Fruit fly (Drosophila melanogaster) whole organism, adult: ENCODE results near the gene RagA-B.

Experiments used
- CG11617 ChIP-seq: fragments of 200-800 bp; sonication (Bioruptor generic); optimal IDR thresholded peaks from 2 replicates; lab custom pipeline; 2017; ENCODE audit warnings: mild to moderate bottlenecking, missing biosample characterization, missing genetic modification reagents, missing genetic modification characterization
- CG12768 ChIP-seq: fragments of 200-800 bp; sonication (Bioruptor generic); optimal IDR thresholded peaks from 2 replicates; lab custom pipeline; 2017; ENCODE audit warnings: missing biosample characterization, missing genetic modification characterization, mild to moderate bottlenecking, moderate library complexity, missing genetic modification reagents
- CG14711 ChIP-seq: fragments of 200-800 bp; sonication (Bioruptor generic); optimal IDR thresholded peaks from 2 replicates; lab custom pipeline; 2018; ENCODE audit warnings: missing biosample characterization, mild to moderate bottlenecking, missing genetic modification characterization, moderate library complexity
- CG1620 ChIP-seq: fragments of 200-800 bp; sonication (Bioruptor generic); optimal IDR thresholded peaks from 2 replicates; lab custom pipeline; 2016; ENCODE audit warnings: missing biosample characterization, missing genetic modification characterization
- CG33017 ChIP-seq: fragments of 200-800 bp; sonication (Bioruptor generic); optimal IDR thresholded peaks from 2 replicates; lab custom pipeline; 2018; ENCODE audit warnings: missing biosample characterization, mild to moderate bottlenecking, missing genetic modification characterization, moderate library complexity
- CG7045 ChIP-seq: fragments of 200-800 bp; sonication (Bioruptor generic); optimal IDR thresholded peaks from 2 replicates; lab custom pipeline; 2017; ENCODE audit warnings: missing biosample characterization, mild to moderate bottlenecking, missing genetic modification characterization
- CG7101 ChIP-seq: fragments of 200-800 bp; sonication (Bioruptor generic); optimal IDR thresholded peaks from 2 replicates; lab custom pipeline; 2018; ENCODE audit warnings: missing biosample characterization, mild to moderate bottlenecking, missing genetic modification characterization, moderate library complexity
- Clk ChIP-seq: fragments of 200-800 bp; sonication (Bioruptor generic); optimal IDR thresholded peaks from 2 replicates; lab custom pipeline; 2017; ENCODE audit warnings: missing biosample characterization, missing genetic modification characterization
- Crg-1 ChIP-seq: fragments of 200-800 bp; sonication (Bioruptor generic); optimal IDR thresholded peaks from 2 replicates; lab custom pipeline; 2016; ENCODE audit warnings: missing biosample characterization, missing genetic modification characterization
- Hr96 ChIP-seq: fragments of 200-800 bp; sonication (Bioruptor generic); optimal IDR thresholded peaks from 2 replicates; lab custom pipeline; 2016; ENCODE audit warnings: missing biosample characterization, missing genetic modification characterization
- Mnt ChIP-seq: fragments of 200-800 bp; sonication (Bioruptor generic); optimal IDR thresholded peaks from 2 replicates; lab custom pipeline; 2016; ENCODE audit warnings: missing biosample characterization, mild to moderate bottlenecking, missing genetic modification characterization
- bab1 ChIP-seq: fragments of 200-800 bp; sonication (Bioruptor generic); optimal IDR thresholded peaks from 3 replicates; lab custom pipeline; 2019; ENCODE audit warnings: missing biosample characterization, mild to moderate bottlenecking, missing genetic modification characterization, moderate library complexity
- cic ChIP-seq: fragments of 200-800 bp; sonication (Bioruptor generic); optimal IDR thresholded peaks from 2 replicates; lab custom pipeline; 2017; ENCODE audit warnings: missing biosample characterization, mild to moderate bottlenecking, missing genetic modification characterization, moderate library complexity
- cnc ChIP-seq, 2 experiments: fragments of >200 bp; optimal IDR thresholded peaks; 2 replicates each; lab custom pipeline; 2017
- kay ChIP-seq: fragments of 200-800 bp; sonication (Bioruptor generic); peaks from one replicate; lab custom pipeline; 2016; ENCODE audit warnings: missing biosample characterization, missing genetic modification characterization, borderline replicate concordance
- ovo ChIP-seq: fragments of 200-800 bp; sonication (Bioruptor generic); optimal IDR thresholded peaks from 2 replicates; lab custom pipeline; 2016; ENCODE audit warnings: missing biosample characterization, missing genetic modification characterization
- pad ChIP-seq: fragments of 200-800 bp; sonication (Bioruptor generic); optimal IDR thresholded peaks from 3 replicates; lab custom pipeline; 2017; ENCODE audit warnings: missing biosample characterization, missing genetic modification characterization, mild to moderate bottlenecking, moderate library complexity, missing genetic modification reagents
- tj ChIP-seq: fragments of 200-800 bp; sonication (Bioruptor generic); optimal IDR thresholded peaks from 3 replicates; lab custom pipeline; 2017; ENCODE audit warnings: missing biosample characterization, mild to moderate bottlenecking, missing genetic modification characterization, moderate library complexity
- toe ChIP-seq: fragments of 200-800 bp; sonication (Bioruptor generic); optimal IDR thresholded peaks from 2 replicates; lab custom pipeline; 2016; ENCODE audit warnings: missing biosample characterization, missing genetic modification characterization

RagA-B gene

dm6 chr3R:8966598-8966997 is 17.5 kb downstream of the RagA-B start:
- TF ChIP-seq Mnt (GFP tag; lab: Kevin White, UChicago) (no peak), cic (GFP tag; lab: Kevin White, UChicago) (no peak), pad (GFP tag; lab: Kevin White, UChicago) (no peak), tj (GFP tag; lab: Kevin White, UChicago) (no peak), Crg-1 (no peak), CG33017 (tag; lab: Kevin White, UChicago) (no peak), CG11617 (no peak)

- TF ChIP-seq Hr96 (GFP tag; lab: Kevin White, UChicago) (no peak), CG11617 (no peak), tj (GFP tag; lab: Kevin White, UChicago) (no peak)
These were observed 18.6 kb downstream of the RagA-B start for dm6 chr3R:8965546-8965945.

dm6 chr3R:8963756-8964342 is 20.3 kb downstream of the RagA-B start:
- TF ChIP-seq cnc (optimal IDR thresholded peaks at IDR 0.05; lab: Kevin White, UChicago) (no peak), CG1620 (GFP tag; lab: Kevin White, UChicago) (no peak), toe (no peak), ovo (GFP tag; lab: Kevin White, UChicago) (no peak), Crg-1 (no peak), Clk (GFP tag; lab: Kevin White, UChicago) (no peak), CG7101 (no peak)

- TF ChIP-seq CG7101 (no peak), pad (GFP tag; lab: Kevin White, UChicago) (no peak), kay (GFP tag; lab: Kevin White, UChicago) (no peak), toe (no peak), Crg-1 (no peak), Hr96 (GFP tag; lab: Kevin White, UChicago) (no peak)
These were observed 21.0 kb downstream of the RagA-B start, which contains the start of gene ich for dm6 chr3R:8962860-8963755. Gene ich (minus strand): TSS chr3R:8963037.

dm6 chr3R:8960329-8960728 is 23.8 kb downstream of the RagA-B start:
- TF ChIP-seq CG7045 (no peak), bab1 (GFP tag; lab: Kevin White, UChicago) (no peak), CG33017 (tag; lab: Kevin White, UChicago) (no peak), Crg-1 (no peak), cnc (optimal IDR thresholded peaks at IDR 0.05; lab: Kevin White, UChicago) (no peak), Hr96 (GFP tag; lab: Kevin White, UChicago) (no peak), Mnt (GFP tag; lab: Kevin White, UChicago) (no peak), toe (no peak), pad (GFP tag; lab: Kevin White, UChicago) (no peak), CG11617 (no peak), tj (GFP tag; lab: Kevin White, UChicago) (no peak), ovo (GFP tag; lab: Kevin White, UChicago) (no peak), CG1620 (GFP tag; lab: Kevin White, UChicago) (no peak), Clk (GFP tag; lab: Kevin White, UChicago) (no peak)

- TF ChIP-seq kay (GFP tag; lab: Kevin White, UChicago) = no peak
- TF ChIP-seq Mnt (GFP tag; lab: Kevin White, UChicago) = no peak
- TF ChIP-seq cic (GFP tag; lab: Kevin White, UChicago) = no peak
- TF ChIP-seq CG11617 = no peak
- TF ChIP-seq cnc (optimal IDR thresholded peaks at IDR 0.05; lab: Kevin White, UChicago) = no peak
- no peak for TF ChIP-seq CG1620 (GFP tag; lab: Kevin White, UChicago)
- no peak for TF ChIP-seq Crg-1
- no peak for TF ChIP-seq toe
- no peak for TF ChIP-seq tj (GFP tag; lab: Kevin White, UChicago)
- no peak for TF ChIP-seq CG12768 (GFP tag; lab: Kevin White, UChicago)
- no peak for TF ChIP-seq Clk (GFP tag; lab: Kevin White, UChicago)
- no peak for TF ChIP-seq CG14711 (tag; lab: Kevin White, UChicago)
- no peak for TF ChIP-seq CG33017 (tag; lab: Kevin White, UChicago)
- TF ChIP-seq pad (GFP tag; lab: Kevin White, UChicago) = no peak
- TF ChIP-seq ovo (GFP tag; lab: Kevin White, UChicago) = no peak
These were observed 25.0 kb downstream of the RagA-B start for dm6 chr3R:8959153-8959552.

- TF ChIP-seq Clk (GFP tag; lab: Kevin White, UChicago) (no peak), Mnt (GFP tag; lab: Kevin White, UChicago) (no peak), cnc (optimal IDR thresholded peaks at IDR 0.05; lab: Kevin White, UChicago) (no peak), CG7101 (no peak), CG12768 (GFP tag; lab: Kevin White, UChicago) (no peak)
These were observed 25.8 kb downstream of the RagA-B start for dm6 chr3R:8958300-8958699.
